Worm (Caenorhabditis elegans): Measurements from ENCODE around the gene agl-1.

agl-1 gene

ce11 chrII:14383644-14384043 lies 25.7 kb upstream of the agl-1 start, which contains the start of gene mes-2 (continued):
- no peak for TF ChIP-seq nhr-25 (tag; optimal IDR thresholded peaks at IDR 0.05; ENCODE audit: borderline replicate concordance, insufficient read depth)
- no peak for TF ChIP-seq daf-8 (GFP tag; IDR thresholded peaks at IDR 0.05)
- peak; percentile 28 for TF ChIP-seq nhr-28 (tag; optimal IDR thresholded peaks at IDR 0.05)
- TF ChIP-seq dpl-1 (GFP tag; optimal IDR thresholded peaks at IDR 0.05), result peak; percentile 97
- TF ChIP-seq attf-4 (tag; optimal IDR thresholded peaks at IDR 0.05), result no peak
- TF ChIP-seq dmd-9 (GFP tag; IDR thresholded peaks at IDR 0.05), result no peak
- no peak for TF ChIP-seq zag-1 (tag; optimal IDR thresholded peaks at IDR 0.05)
- TF ChIP-seq gei-8 (GFP tag; optimal IDR thresholded peaks at IDR 0.05), result no peak
- TF ChIP-seq ceh-82 (tag; optimal IDR thresholded peaks at IDR 0.05), result no peak
- no peak for TF ChIP-seq egl-27 (tag; optimal IDR thresholded peaks at IDR 0.05)
- TF ChIP-seq mes-2 (tag; optimal IDR thresholded peaks at IDR 0.05; ENCODE audit: poor library complexity, severe bottlenecking), result peak; percentile 99
- TF ChIP-seq F37D6.2 (tag; optimal IDR thresholded peaks at IDR 0.05), result no peak
- TF ChIP-seq nhr-42 (GFP tag; IDR thresholded peaks at IDR 0.05), result peak; percentile 88
- TF ChIP-seq set-16 (GFP tag; IDR thresholded peaks at IDR 0.05), result no peak
- TF ChIP-seq unc-39 (tag; optimal IDR thresholded peaks at IDR 0.05), result no peak
- no peak for TF ChIP-seq ZK337.2 (GFP tag; IDR thresholded peaks at IDR 0.05)
- TF ChIP-seq sdz-12 (GFP tag; optimal IDR thresholded peaks at IDR 0.05), result no peak
- TF ChIP-seq nhr-11 (tag; optimal IDR thresholded peaks at IDR 0.05), result peak; percentile 33
- TF ChIP-seq hif-1 (tag; optimal IDR thresholded peaks at IDR 0.05), result peak in 1 of 2 experiments; percentile 46
- TF ChIP-seq T20F7.1 (GFP tag; optimal IDR thresholded peaks at IDR 0.05), result no peak
- 0 out of 2 replicates have a peak, but pooled peaks have one; percentile 19 for TF ChIP-seq arid-1 (GFP tag; conservative IDR thresholded peaks at IDR 0.05)
- no peak for TF ChIP-seq daf-19 (GFP tag; conservative IDR thresholded peaks at IDR 0.05)
- TF ChIP-seq hmg-1.1 (GFP tag; IDR thresholded peaks at IDR 0.05), result peak; percentile 71
- TF ChIP-seq dmd-6 (GFP tag; IDR thresholded peaks at IDR 0.05), result peak; percentile 34
- no peak for TF ChIP-seq lin-29 (GFP tag; IDR thresholded peaks at IDR 0.05)
- 0 out of 2 replicates have a peak, but pooled peaks have one; percentile 10 for TF ChIP-seq php-3 (GFP tag; IDR thresholded peaks at IDR 0.05)
- peak; percentile 63 for TF ChIP-seq rbr-2 (tag; optimal IDR thresholded peaks at IDR 0.05)
- no peak for TF ChIP-seq madf-5 (GFP tag; IDR thresholded peaks at IDR 0.05)
- no peak for TF ChIP-seq nhr-237 (tag; optimal IDR thresholded peaks at IDR 0.05)
- TF ChIP-seq R02D3.7 (tag; optimal IDR thresholded peaks at IDR 0.05), result no peak
- no peak for TF ChIP-seq snpc-1.2 (GFP tag; IDR thresholded peaks at IDR 0.05)
- peak; percentile 49 for TF ChIP-seq hlh-11 (tag; optimal IDR thresholded peaks at IDR 0.05)
- peak; percentile 41 for TF ChIP-seq ztf-7 (tag; optimal IDR thresholded peaks at IDR 0.05)
- TF ChIP-seq ces-1 (GFP tag; optimal IDR thresholded peaks at IDR 0.05), result no peak
- no peak for TF ChIP-seq aly-2 (tag; optimal IDR thresholded peaks at IDR 0.05)
- no peak for TF ChIP-seq spr-1 (tag; optimal IDR thresholded peaks at IDR 0.05)
- TF ChIP-seq lsy-2 (tag; optimal IDR thresholded peaks at IDR 0.05), result peak; percentile 41 to 91
- TF ChIP-seq mdt-29 (GFP tag; IDR thresholded peaks at IDR 0.05), result no peak
- TF ChIP-seq nhr-76 (tag; optimal IDR thresholded peaks at IDR 0.05), result no peak
- no peak for TF ChIP-seq ceh-32 (tag; optimal IDR thresholded peaks at IDR 0.05; ENCODE audit: poor library complexity)
- TF ChIP-seq nhr-102 (tag; optimal IDR thresholded peaks at IDR 0.05), result peak; percentile 32
- peak; percentile 6 for TF ChIP-seq fkh-10 (GFP tag; optimal IDR thresholded peaks at IDR 0.05)
- no peak for TF ChIP-seq F49E8.2 (tag; optimal IDR thresholded peaks at IDR 0.05; ENCODE audit: borderline replicate concordance)
- TF ChIP-seq zip-2 (tag; optimal IDR thresholded peaks at IDR 0.05), result peak; percentile 28
- TF ChIP-seq lir-3 (tag; optimal IDR thresholded peaks at IDR 0.05), result no peak
- no peak for TF ChIP-seq lin-15B (tag; optimal IDR thresholded peaks at IDR 0.05)
- TF ChIP-seq dve-1 (tag; optimal IDR thresholded peaks at IDR 0.05; ENCODE audit: insufficient read depth), result no peak
- TF ChIP-seq T26A8.4 (GFP tag; IDR thresholded peaks at IDR 0.05), result peak; percentile 45; the same call in 1 of the 2 replicates
- no peak for TF ChIP-seq Y48G9A.11 (GFP tag; IDR thresholded peaks at IDR 0.05)
- no peak for TF ChIP-seq lin-39 (tag; optimal IDR thresholded peaks at IDR 0.05)
- TF ChIP-seq tag-97 (GFP tag; IDR thresholded peaks at IDR 0.05), result no peak
- TF ChIP-seq lin-38 (GFP tag; IDR thresholded peaks at IDR 0.05), result peak; percentile 99

Data from whole organism, L4 larva.